Fruit fly (Drosophila melanogaster) whole organism, embryonic: ENCODE measurements around the gene CG4004.
A peak's percentile ranks its signal among the peaks of the same experiment; 100 is the strongest.

Source experiments
- Atf6 ChIP-seq: fragments of 200-800 bp; sonication (Bioruptor generic); IDR thresholded peaks from 2 replicates; pipeline ENCODE4 v1.3.6; 2022; ENCODE audit warnings: missing biosample characterization, missing genetic modification characterization
- CG10366 ChIP-seq: fragments of 200-800 bp; sonication (Bioruptor generic); IDR thresholded peaks from 2 replicates; pipeline ENCODE4 v1.3.6; 2022; ENCODE audit warnings: missing biosample characterization, missing genetic modification characterization
- CG11085 ChIP-seq: fragments of 200-800 bp; sonication (Bioruptor generic); IDR thresholded peaks from 2 replicates; pipeline ENCODE4 v1.3.6; 2022; ENCODE audit warnings: missing biosample characterization, missing genetic modification characterization
- CG12299 ChIP-seq: fragments of 200-800 bp; sonication (Bioruptor generic); optimal IDR thresholded peaks from 2 replicates; lab custom pipeline; 2018; ENCODE audit warnings: missing biosample characterization, mild to moderate bottlenecking, missing genetic modification characterization
- CG1233 ChIP-seq: fragments of 200-800 bp; sonication (Bioruptor generic); optimal IDR thresholded peaks from 4 replicates; lab custom pipeline; 2018; ENCODE audit warnings: missing biosample characterization, mild to moderate bottlenecking, missing genetic modification characterization
- CG12391 ChIP-seq: fragments of 200-800 bp; sonication (Bioruptor generic); optimal IDR thresholded peaks from 3 replicates; lab custom pipeline; 2018; ENCODE audit warnings: missing biosample characterization, mild to moderate bottlenecking, missing genetic modification characterization, moderate library complexity
- CG13123 ChIP-seq: fragments of 200-800 bp; sonication (Bioruptor generic); optimal IDR thresholded peaks from 2 replicates; lab custom pipeline; 2016; ENCODE audit warnings: missing biosample characterization, missing genetic modification characterization
- CG14860 ChIP-seq: fragments of 200-800 bp; sonication (Bioruptor generic); IDR thresholded peaks from 3 replicates; pipeline ENCODE4 v1.3.6; 2022; ENCODE audit warnings: missing biosample characterization, missing genetic modification characterization; ENCODE audit not compliant: partially characterized antibody
- CG15514 ChIP-seq: fragments of 200-800 bp; sonication (Bioruptor generic); optimal IDR thresholded peaks from 3 replicates; lab custom pipeline; 2017; ENCODE audit warnings: missing biosample characterization, missing genetic modification characterization, mild to moderate bottlenecking, moderate library complexity, missing genetic modification reagents
- CG1792 ChIP-seq: fragments of 200-800 bp; sonication (Bioruptor generic); optimal IDR thresholded peaks from 2 replicates; lab custom pipeline; 2016; ENCODE audit warnings: missing biosample characterization, missing genetic modification characterization
- CG18599 ChIP-seq: fragments of 200-800 bp; sonication (Bioruptor generic); optimal IDR thresholded peaks from 3 replicates; lab custom pipeline; 2017; ENCODE audit warnings: missing biosample characterization, missing genetic modification characterization, mild to moderate bottlenecking, moderate library complexity, missing genetic modification reagents
- CG4328 ChIP-seq: fragments of 200-800 bp; sonication (Bioruptor generic); optimal IDR thresholded peaks from 3 replicates; lab custom pipeline; 2017; ENCODE audit warnings: missing biosample characterization, missing genetic modification reagents, missing genetic modification characterization
- CG43689 ChIP-seq: fragments of 200-800 bp; sonication (Bioruptor generic); IDR thresholded peaks from 2 replicates; pipeline ENCODE4 v1.3.6; 2022; ENCODE audit warnings: missing biosample characterization, missing genetic modification characterization
- CG9817 ChIP-seq: fragments of 200-800 bp; sonication (Bioruptor generic); optimal IDR thresholded peaks from 2 replicates; lab custom pipeline; 2018; ENCODE audit warnings: missing biosample characterization, mild to moderate bottlenecking, missing genetic modification characterization, moderate library complexity
- Dp ChIP-seq: fragments of 200-800 bp; sonication (Bioruptor generic); optimal IDR thresholded peaks from 2 replicates; lab custom pipeline; 2018; ENCODE audit warnings: missing biosample characterization, mild to moderate bottlenecking, missing genetic modification characterization, moderate library complexity
- HHEX ChIP-seq: fragments of 200-800 bp; sonication (Bioruptor generic); optimal IDR thresholded peaks from 3 replicates; lab custom pipeline; 2017; ENCODE audit warnings: missing biosample characterization, mild to moderate bottlenecking, missing genetic modification characterization, missing genetic modification reagents
- Hsf ChIP-seq: fragments of 200-800 bp; sonication (Bioruptor generic); optimal IDR thresholded peaks from 3 replicates; lab custom pipeline; 2016; ENCODE audit warnings: missing biosample characterization, missing genetic modification characterization
- Lhr ChIP-seq: fragments of 200-800 bp; sonication (Bioruptor generic); optimal IDR thresholded peaks from 3 replicates; lab custom pipeline; 2017; ENCODE audit warnings: mild to moderate bottlenecking, missing biosample characterization, missing genetic modification reagents, missing genetic modification characterization
- MTF-1 ChIP-seq: fragments of 200-800 bp; sonication (Bioruptor generic); optimal IDR thresholded peaks from 2 replicates; lab custom pipeline; 2018; ENCODE audit warnings: missing biosample characterization, mild to moderate bottlenecking, missing genetic modification characterization, borderline replicate concordance
- Neu2 ChIP-seq: fragments of 200-800 bp; sonication (Bioruptor generic); optimal IDR thresholded peaks from 3 replicates; lab custom pipeline; 2016; ENCODE audit warnings: missing biosample characterization, missing genetic modification characterization, borderline replicate concordance
- PHDP ChIP-seq: fragments of 200-800 bp; sonication (Bioruptor generic); optimal IDR thresholded peaks from 3 replicates; lab custom pipeline; 2018; ENCODE audit warnings: missing biosample characterization, mild to moderate bottlenecking, missing genetic modification characterization, moderate library complexity
- Stat92E ChIP-seq, 3 experiments: fragments of >200 bp in 2 of 3; fragments of 200-800 bp in 1 of 3; sonication (Bioruptor generic) in 1 of 3; optimal IDR thresholded peaks; 2 replicates each; lab custom pipeline; 2017 to 2019; ENCODE audit warnings: missing biosample characterization in 3 of 3, missing genetic modification characterization in 3 of 3, mild to moderate bottlenecking in 1 of 3, moderate library complexity in 1 of 3
- Tbp ChIP-seq: fragments of >200 bp; optimal IDR thresholded peaks from 2 replicates; lab custom pipeline; 2018; ENCODE audit warnings: missing biosample characterization, missing genetic modification characterization
- Vsx1 ChIP-seq: fragments of 200-800 bp; sonication (Bioruptor generic); optimal IDR thresholded peaks from 2 replicates; lab custom pipeline; 2017; ENCODE audit warnings: missing biosample characterization, mild to moderate bottlenecking, missing genetic modification characterization, missing genetic modification reagents
- abd-A ChIP-seq: fragments of 200-800 bp; sonication (Bioruptor generic); optimal IDR thresholded peaks from 3 replicates; lab custom pipeline; 2019; ENCODE audit warnings: missing biosample characterization, mild to moderate bottlenecking, missing genetic modification characterization, moderate library complexity
- ap ChIP-seq: fragments of 200-800 bp; sonication (Bioruptor generic); IDR thresholded peaks from 2 replicates; pipeline ENCODE4 v1.3.6; 2022; ENCODE audit warnings: missing biosample characterization, missing genetic modification characterization
- bsh ChIP-seq, 2 experiments: fragments of 200-800 bp; sonication (Bioruptor generic); optimal IDR thresholded peaks; 2 replicates each; lab custom pipeline; 2017 to 2018; ENCODE audit warnings: mild to moderate bottlenecking in 2 of 2, missing biosample characterization in 2 of 2, missing genetic modification characterization in 2 of 2, moderate library complexity in 1 of 2
- ci ChIP-seq: fragments of 200-800 bp; sonication (Bioruptor generic); IDR thresholded peaks from 3 replicates; pipeline ENCODE4 v1.3.6; 2022; ENCODE audit warnings: missing biosample characterization, missing genetic modification characterization
- da ChIP-seq: fragments of 200-800 bp; sonication (Bioruptor generic); optimal IDR thresholded peaks from 2 replicates; lab custom pipeline; 2016; ENCODE audit warnings: missing biosample characterization, missing genetic modification characterization
- dimm ChIP-seq: fragments of 200-800 bp; sonication (Bioruptor generic); IDR thresholded peaks from 2 replicates; pipeline ENCODE4 v1.3.6; 2022; ENCODE audit warnings: missing biosample characterization, missing genetic modification characterization
- ems ChIP-seq: fragments of 200-800 bp; sonication (Bioruptor generic); optimal IDR thresholded peaks from 3 replicates; lab custom pipeline; 2016; ENCODE audit warnings: missing biosample characterization, missing genetic modification characterization
- ewg ChIP-seq: fragments of 200-800 bp; sonication (Bioruptor generic); optimal IDR thresholded peaks from 3 replicates; lab custom pipeline; 2017; ENCODE audit warnings: mild to moderate bottlenecking, missing biosample characterization, missing genetic modification reagents, missing genetic modification characterization
- fd3F ChIP-seq: fragments of 200-800 bp; sonication (Bioruptor generic); optimal IDR thresholded peaks from 2 replicates; lab custom pipeline; 2018; ENCODE audit warnings: missing biosample characterization, mild to moderate bottlenecking, missing genetic modification characterization, moderate library complexity
- gem ChIP-seq: fragments of 200-800 bp; sonication (Bioruptor generic); optimal IDR thresholded peaks from 2 replicates; lab custom pipeline; 2019; ENCODE audit warnings: missing biosample characterization, mild to moderate bottlenecking, missing genetic modification characterization, moderate library complexity
- mam ChIP-seq: fragments of 200-800 bp; sonication (Bioruptor generic); optimal IDR thresholded peaks from 3 replicates; lab custom pipeline; 2016; ENCODE audit warnings: missing biosample characterization, missing genetic modification characterization
- mirr ChIP-seq: fragments of 200-800 bp; sonication (Bioruptor generic); optimal IDR thresholded peaks from 3 replicates; lab custom pipeline; 2018; ENCODE audit warnings: missing biosample characterization, mild to moderate bottlenecking, missing genetic modification characterization
- onecut ChIP-seq: fragments of 200-800 bp; sonication (Bioruptor generic); IDR thresholded peaks from 2 replicates; pipeline ENCODE4 v1.3.6; 2022; ENCODE audit warnings: missing biosample characterization, missing genetic modification characterization
- phol ChIP-seq: fragments of 200-800 bp; sonication (Bioruptor generic); optimal IDR thresholded peaks from 3 replicates; lab custom pipeline; 2018; ENCODE audit warnings: missing biosample characterization, mild to moderate bottlenecking, missing genetic modification characterization, moderate library complexity
- prd ChIP-seq, 3 experiments: fragments of >200 bp in 2 of 3; fragments of 200-800 bp in 1 of 3; sonication (Bioruptor generic) in 1 of 3; optimal IDR thresholded peaks in 2 of 3; IDR thresholded peaks in 1 of 3; 2 replicates in 2 of 3; 3 replicates in 1 of 3; pipeline versions ENCODE4 v1.3.6 to Lab custom; 2017 to 2022; ENCODE audit warnings: missing biosample characterization in 1 of 3, missing genetic modification characterization in 1 of 3
- rib ChIP-seq: fragments of 200-800 bp; sonication (Bioruptor generic); IDR thresholded peaks from 2 replicates; pipeline ENCODE4 v1.3.6; 2022; ENCODE audit warnings: missing biosample characterization, missing genetic modification characterization
- slp2 ChIP-seq: fragments of 200-800 bp; sonication (Bioruptor generic); optimal IDR thresholded peaks from 2 replicates; lab custom pipeline; 2016; ENCODE audit warnings: missing biosample characterization, missing genetic modification characterization
- zfh1 ChIP-seq: fragments of 200-800 bp; sonication (Bioruptor generic); IDR thresholded peaks from 3 replicates; pipeline ENCODE4 v1.3.6; 2022; ENCODE audit warnings: missing biosample characterization, missing genetic modification characterization

Gene CG4004

DNA sequence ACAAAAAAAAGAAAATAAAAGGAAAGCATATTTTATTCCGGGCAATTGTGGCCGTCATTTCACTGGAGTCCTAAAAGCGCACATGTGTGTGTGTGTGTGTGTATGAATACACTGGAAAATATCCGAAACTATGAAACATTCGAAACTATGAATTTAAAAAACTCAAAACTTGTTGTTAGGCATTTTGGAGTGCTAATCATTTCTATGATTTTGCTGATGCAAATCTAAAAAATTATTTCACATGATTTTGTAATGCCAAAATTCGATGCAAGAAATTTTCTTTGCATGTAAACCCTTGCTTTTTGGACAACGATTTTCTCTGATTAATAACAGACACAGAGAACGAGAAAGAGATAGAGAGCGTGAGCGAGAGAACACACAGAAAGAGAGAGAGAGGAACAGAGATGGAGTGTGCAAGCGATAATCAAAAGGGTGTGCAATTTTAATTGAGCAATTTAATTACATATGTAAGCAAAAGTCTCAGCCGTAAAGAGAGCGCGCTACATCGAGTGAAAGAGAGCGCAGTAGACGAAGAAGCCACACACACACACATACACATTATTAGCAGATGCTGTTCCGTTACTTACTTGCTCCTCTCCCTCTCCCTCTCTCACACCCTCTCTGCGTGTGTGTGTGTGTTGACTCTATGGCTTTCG is 44.8 kb upstream of the CG4004 start (continued):
- no peak for TF ChIP-seq dimm (GFP tag; lab: Robert Waterston, UW)
- TF ChIP-seq da = no peak
- no peak for TF ChIP-seq CG14860 (GFP tag; lab: Robert Waterston, UW)
- TF ChIP-seq MTF-1 (GFP tag; lab: Kevin White, UChicago) = no peak
- TF ChIP-seq CG10366 = peak; percentile 22; the same call in 1 of the 2 replicates
- TF ChIP-seq Lhr (GFP tag; lab: Kevin White, UChicago) = no peak
- TF ChIP-seq abd-A (tag; lab: Kevin White, UChicago) = no peak
- peak; percentile 65 for TF ChIP-seq gem (tag; lab: Kevin White, UChicago)
- TF ChIP-seq Atf6 (GFP tag; lab: Robert Waterston, UW) = peak; percentile 35; the same call in 1 of the 2 replicates
- TF ChIP-seq CG15514 = peak; percentile 14
- TF ChIP-seq CG1792 (GFP tag; lab: Kevin White, UChicago) = no peak
- no peak for TF ChIP-seq CG12299 (tag; lab: Kevin White, UChicago)
- TF ChIP-seq phol (tag; lab: Kevin White, UChicago) = peak; percentile 42
- no peak for TF ChIP-seq zfh1 (GFP tag; lab: Robert Waterston, UW)
- no peak for TF ChIP-seq CG4328 (GFP tag; lab: Kevin White, UChicago)
- TF ChIP-seq slp2 (GFP tag; lab: Kevin White, UChicago) = peak; percentile 6
- TF ChIP-seq ems (GFP tag; lab: Kevin White, UChicago) = no peak
- peak; percentile 30; the same call in 1 of the 2 replicates for TF ChIP-seq onecut
- TF ChIP-seq CG11085 (GFP tag; lab: Robert Waterston, UW) = no peak
- TF ChIP-seq HHEX (GFP tag; lab: Kevin White, UChicago) = no peak
- no peak for TF ChIP-seq Dp (GFP tag; lab: Kevin White, UChicago)
- TF ChIP-seq fd3F = no peak
- no peak for TF ChIP-seq mirr
- TF ChIP-seq prd (optimal IDR thresholded peaks at IDR 0.05; lab: Kevin White, UChicago) = no peak
- TF ChIP-seq prd (GFP tag; IDR thresholded peaks at IDR 0.05; lab: Robert Waterston, UW) = peak; percentile 73; the same call in 2 of the 3 replicates
- TF ChIP-seq Hsf (GFP tag; lab: Kevin White, UChicago) = peak; percentile 35
- TF ChIP-seq Vsx1 = no peak
- TF ChIP-seq bsh (GFP tag; optimal IDR thresholded peaks at IDR 0.05; lab: Kevin White, UChicago) = peak in 1 of 2 experiments; percentile 49
- no peak for TF ChIP-seq ap (GFP tag; lab: Robert Waterston, UW)
- TF ChIP-seq Neu2 (GFP tag; lab: Kevin White, UChicago) = no peak
- no peak for TF ChIP-seq Stat92E (GFP tag; optimal IDR thresholded peaks at IDR 0.05; lab: Kevin White, UChicago)
- no peak for TF ChIP-seq rib (GFP tag; lab: Robert Waterston, UW)
- no peak for TF ChIP-seq ewg (GFP tag; lab: Kevin White, UChicago)
- peak; percentile 79; the same call in 2 of the 3 replicates for TF ChIP-seq ci (GFP tag; lab: Robert Waterston, UW)
- TF ChIP-seq mam = peak; percentile 9
- TF ChIP-seq CG13123 = no peak
- TF ChIP-seq CG18599 (GFP tag; lab: Kevin White, UChicago) = peak; percentile 69
- TF ChIP-seq CG12391 = peak; percentile 40
- TF ChIP-seq Tbp (GFP tag; lab: Kevin White, UChicago) = no peak
- no peak for TF ChIP-seq CG1233
- no peak for TF ChIP-seq CG43689
- TF ChIP-seq PHDP (tag; lab: Kevin White, UChicago) = no peak
- peak; percentile 16 for TF ChIP-seq CG9817
- TF ChIP-seq, all 482 proteins: peak for 141
